Fruit fly (Drosophila melanogaster) whole organism, pupa: ENCODE results near the gene CG31174.
A peak's percentile ranks its signal among the peaks of the same experiment; 100 is the strongest.

Experiments used
- CG8159 ChIP-seq: fragments of 200-800 bp; sonication (Bioruptor generic); optimal IDR thresholded peaks from 3 replicates; lab custom pipeline; 2018; ENCODE audit warnings: missing biosample characterization, mild to moderate bottlenecking, missing genetic modification characterization, moderate library complexity
- CG9948 ChIP-seq: fragments of 200-800 bp; sonication (Bioruptor generic); optimal IDR thresholded peaks from 2 replicates; lab custom pipeline; 2018; ENCODE audit warnings: missing biosample characterization, mild to moderate bottlenecking, missing genetic modification characterization, moderate library complexity

DNA sequence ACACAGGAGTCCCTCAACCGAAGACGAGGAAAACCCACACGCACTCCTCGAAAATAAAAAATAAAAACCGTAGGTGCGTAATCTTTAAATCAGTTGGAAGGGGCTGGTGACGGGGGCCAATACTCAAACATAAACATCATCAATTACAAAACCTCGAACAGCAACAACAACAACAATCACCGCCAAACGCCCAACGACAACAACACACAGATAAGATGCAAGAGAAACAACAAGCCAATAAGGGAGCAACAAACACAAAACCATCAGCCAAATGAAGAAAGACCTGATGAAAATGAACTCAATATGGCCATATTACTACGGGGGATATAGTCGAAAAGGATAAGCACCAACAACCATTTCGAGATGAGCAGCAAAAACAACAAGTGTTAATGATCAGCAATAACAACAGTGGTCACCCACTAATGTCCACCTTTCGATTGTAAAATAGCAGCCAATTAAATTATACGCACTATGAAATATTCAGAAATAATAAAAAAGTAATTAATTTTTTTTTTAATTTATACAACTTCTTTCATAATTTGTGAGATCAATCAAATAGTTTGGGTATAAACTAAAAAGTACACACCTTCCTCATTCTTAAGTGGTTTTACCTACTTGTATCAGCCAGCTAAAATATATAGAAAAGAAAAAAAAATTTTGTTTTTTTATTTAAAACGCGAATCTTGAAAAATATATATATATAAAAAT lies 45.5 kb downstream of the CG31174 start:
- TF ChIP-seq CG9948 (tag; lab: Kevin White, UChicago) (peak; percentile 74), CG8159 (tag; lab: Kevin White, UChicago) (peak; percentile 95)
